Comparison of ENCODE assay signal across 3 worm cellular contexts in genomic region chrIII:10216585-10217278, ce11.
TF ChIP-seq lines count a peak whose summit lies in the region.

Gene cts-1 (minus strand): TSS chrIII:10216635.

TF ChIP-seq in whole organism, L2 larva, 48 proteins besides CTCF, POLR2A, EP300 and RAD21 (continued from another document):
- TF ChIP-seq gmeb-1 (tag; optimal IDR thresholded peaks at IDR 0.05; lab: Kevin White, UChicago) (peak; percentile 58), snpc-4 (tag; optimal IDR thresholded peaks at IDR 0.05; lab: Kevin White, UChicago) (peak; percentile 48), ztf-1 (GFP tag; conservative IDR thresholded peaks at IDR 0.05; lab: Robert Waterston, UW) (no peak), sma-3 (GFP tag; optimal IDR thresholded peaks at IDR 0.05; lab: Kevin White, UChicago) (peak; percentile 90), nhr-23 (tag; optimal IDR thresholded peaks at IDR 0.05; lab: Kevin White, UChicago) (no peak), blmp-1 (tag; optimal IDR thresholded peaks at IDR 0.05; lab: Kevin White, UChicago; ENCODE audit: insufficient read depth) (peak; percentile 71), unc-62 (GFP tag; optimal IDR thresholded peaks at IDR 0.05; lab: Kevin White, UChicago) (no peak), crh-2 (tag; optimal IDR thresholded peaks at IDR 0.05; lab: Kevin White, UChicago) (peak; percentile 96), unc-55 (GFP tag; optimal IDR thresholded peaks at IDR 0.05; lab: Kevin White, UChicago) (peak; percentile 68), aly-2 (tag; optimal IDR thresholded peaks at IDR 0.05; lab: Kevin White, UChicago) (no peak)

TF ChIP-seq in whole organism, L4 larva, 104 proteins besides CTCF, POLR2A, EP300 and RAD21 (continued from another document):
- TF ChIP-seq F10B5.3 (tag; optimal IDR thresholded peaks at IDR 0.05; lab: Kevin White, UChicago) = no peak
- peak; percentile 97 for TF ChIP-seq dve-1 (tag; optimal IDR thresholded peaks at IDR 0.05; lab: Kevin White, UChicago; ENCODE audit: insufficient read depth)
- no peak for TF ChIP-seq dmd-9 (GFP tag; IDR thresholded peaks at IDR 0.05; lab: Robert Waterston, UW)
- TF ChIP-seq ama-1 (optimal IDR thresholded peaks at IDR 0.05; lab: Kevin White, UChicago) = peak; percentile 68
- no peak for TF ChIP-seq T26A8.4 (GFP tag; IDR thresholded peaks at IDR 0.05; lab: Robert Waterston, UW)
- TF ChIP-seq dpl-1 (GFP tag; optimal IDR thresholded peaks at IDR 0.05; lab: Kevin White, UChicago) = peak; percentile 61
- TF ChIP-seq hmg-1.1 (GFP tag; IDR thresholded peaks at IDR 0.05; lab: Robert Waterston, UW) = no peak
- TF ChIP-seq hif-1 (tag; optimal IDR thresholded peaks at IDR 0.05; lab: Kevin White, UChicago) = peak in 1 of 2 experiments; percentile 68
- TF ChIP-seq rbr-2 (tag; optimal IDR thresholded peaks at IDR 0.05; lab: Kevin White, UChicago) = peak; percentile 70
- peak; percentile 30 for TF ChIP-seq zip-2 (tag; optimal IDR thresholded peaks at IDR 0.05; lab: Kevin White, UChicago)
- TF ChIP-seq nhr-76 (tag; optimal IDR thresholded peaks at IDR 0.05; lab: Kevin White, UChicago) = no peak
- TF ChIP-seq F44E2.7 (GFP tag; IDR thresholded peaks at IDR 0.05; lab: Robert Waterston, UW) = no peak
- no peak for TF ChIP-seq daf-19 (GFP tag; conservative IDR thresholded peaks at IDR 0.05; lab: Robert Waterston, UW)
- TF ChIP-seq ztf-7 (tag; optimal IDR thresholded peaks at IDR 0.05; lab: Kevin White, UChicago) = peak; percentile 34
- TF ChIP-seq nhr-11 (tag; optimal IDR thresholded peaks at IDR 0.05; lab: Kevin White, UChicago) = peak; percentile 74
- TF ChIP-seq lin-15B (tag; optimal IDR thresholded peaks at IDR 0.05; lab: Kevin White, UChicago) = no peak
- peak; percentile 92 for TF ChIP-seq hlh-30 (tag; optimal IDR thresholded peaks at IDR 0.05; lab: Kevin White, UChicago; ENCODE audit: insufficient read depth)
- TF ChIP-seq pqm-1 (tag; optimal IDR thresholded peaks at IDR 0.05; lab: Kevin White, UChicago) = peak; percentile 67
- TF ChIP-seq duxl-1 (tag; optimal IDR thresholded peaks at IDR 0.05; lab: Kevin White, UChicago; ENCODE audit: poor library complexity) = peak; percentile 66
- peak; percentile 50 for TF ChIP-seq nhr-25 (tag; optimal IDR thresholded peaks at IDR 0.05; lab: Kevin White, UChicago; ENCODE audit: borderline replicate concordance, insufficient read depth)
- no peak for TF ChIP-seq mxl-2 (GFP tag; conservative IDR thresholded peaks at IDR 0.05; lab: Robert Waterston, UW)
- peak; percentile 72 to 92 for TF ChIP-seq lsy-2 (tag; optimal IDR thresholded peaks at IDR 0.05; lab: Kevin White, UChicago)
- no peak for TF ChIP-seq ZK337.2 (GFP tag; IDR thresholded peaks at IDR 0.05; lab: Robert Waterston, UW)
- no peak for TF ChIP-seq dmd-8 (GFP tag; IDR thresholded peaks at IDR 0.05; lab: Robert Waterston, UW)
- no peak for TF ChIP-seq ceh-32 (tag; optimal IDR thresholded peaks at IDR 0.05; lab: Kevin White, UChicago; ENCODE audit: poor library complexity)
- no peak for TF ChIP-seq R02D3.7 (tag; optimal IDR thresholded peaks at IDR 0.05; lab: Kevin White, UChicago)
- TF ChIP-seq ceh-62 (tag; optimal IDR thresholded peaks at IDR 0.05; lab: Kevin White, UChicago) = no peak
- TF ChIP-seq madf-9 (GFP tag; conservative IDR thresholded peaks at IDR 0.05; lab: Robert Waterston, UW) = no peak
- TF ChIP-seq hlh-11 (tag; optimal IDR thresholded peaks at IDR 0.05; lab: Kevin White, UChicago) = peak; percentile 93
- TF ChIP-seq saeg-2 (GFP tag; IDR thresholded peaks at IDR 0.05; lab: Robert Waterston, UW) = no peak
- peak; percentile 69 for TF ChIP-seq cey-2 (tag; optimal IDR thresholded peaks at IDR 0.05; lab: Kevin White, UChicago; ENCODE audit: borderline replicate concordance, insufficient read depth)
- peak; percentile 89 for TF ChIP-seq mep-1 (tag; optimal IDR thresholded peaks at IDR 0.05; lab: Kevin White, UChicago)
- peak; percentile 84 for TF ChIP-seq nhr-6 (tag; optimal IDR thresholded peaks at IDR 0.05; lab: Kevin White, UChicago)
- no peak for TF ChIP-seq spr-3 (GFP tag; optimal IDR thresholded peaks at IDR 0.05; lab: Kevin White, UChicago)

TF ChIP-seq in whole organism, late embryonic, 69 proteins besides CTCF, POLR2A, EP300 and RAD21 (continued from another document):
- TF ChIP-seq ahr-1 (tag; optimal IDR thresholded peaks at IDR 0.05; lab: Kevin White, UChicago) (no peak), pha-2 (tag; optimal IDR thresholded peaks at IDR 0.05; lab: Kevin White, UChicago) (no peak), K02D7.2 (tag; optimal IDR thresholded peaks at IDR 0.05; lab: Kevin White, UChicago) (no peak), ceh-22 (tag; optimal IDR thresholded peaks at IDR 0.05; lab: Kevin White, UChicago) (no peak), dve-1 (tag; optimal IDR thresholded peaks at IDR 0.05; lab: Kevin White, UChicago) (peak; percentile 48), lim-6 (tag; optimal IDR thresholded peaks at IDR 0.05; lab: Kevin White, UChicago) (no peak)
